Worm (Caenorhabditis elegans) whole organism, midembryonic: ENCODE results near the gene air-1.

Experiments
- T22C8.4 ChIP-seq: fragments of 200-800 bp; sonication (Bioruptor generic); IDR thresholded peaks from 2 replicates; pipeline ENCODE4 v1.3.6; 2022; ENCODE audit warnings: missing genetic modification characterization, missing compliant biosample characterization
- cog-1 ChIP-seq: sonication (generic microtip); optimal IDR thresholded peaks from 2 replicates; lab custom pipeline; 2016; ENCODE audit warnings: missing genetic modification characterization, missing compliant biosample characterization
- flt-1 ChIP-seq: fragments of 200-800 bp; sonication (Bioruptor generic); IDR thresholded peaks from 2 replicates; pipeline ENCODE4 v1.3.6; 2022; ENCODE audit warnings: missing genetic modification characterization, missing compliant biosample characterization
- klf-2 ChIP-seq: fragments of 200-800 bp; sonication (Bioruptor generic); conservative IDR thresholded peaks from 2 replicates; pipeline ENCODE4 v1.3.6; 2022; ENCODE audit warnings: missing genetic modification reagents, missing genetic modification characterization, missing compliant biosample characterization
- med-1 ChIP-seq: sonication (generic microtip); optimal IDR thresholded peaks from 2 replicates; lab custom pipeline; 2017; ENCODE audit warnings: missing genetic modification characterization, mild to moderate bottlenecking, missing compliant biosample characterization, antibody characterized with exemption, missing genetic modification reagents; ENCODE audit not compliant: insufficient read depth
- ref-1 ChIP-seq: fragments of 200-800 bp; sonication (Bioruptor generic); conservative IDR thresholded peaks from 2 replicates; pipeline ENCODE4 v1.3.6; 2022; ENCODE audit warnings: missing genetic modification reagents, missing genetic modification characterization, missing compliant biosample characterization
- tab-1 ChIP-seq: fragments of 200-800 bp; sonication (Bioruptor generic); IDR thresholded peaks from 2 replicates; pipeline ENCODE4 v1.3.6; 2022; ENCODE audit warnings: missing genetic modification characterization, missing compliant biosample characterization
- ztf-23 ChIP-seq: fragments of 200-800 bp; sonication (Bioruptor generic); IDR thresholded peaks from 2 replicates; pipeline ENCODE4 v1.3.6; 2022; ENCODE audit warnings: missing genetic modification reagents, missing genetic modification characterization, missing compliant biosample characterization
- ztf-29 ChIP-seq: fragments of 200-800 bp; sonication (Bioruptor generic); IDR thresholded peaks from 2 replicates; pipeline ENCODE4 v1.3.6; 2022; ENCODE audit warnings: missing genetic modification reagents, missing genetic modification characterization, missing compliant biosample characterization

The air-1 gene

ce11 chrV:8190430-8190829 is 30.9 kb upstream of the air-1 start, which contains the start of gene F20D6.1:
TSS of gene F20D6.1 (plus strand) at chrV:8190730.
- TF ChIP-seq tab-1 (GFP tag; lab: Robert Waterston, UW) (no peak), klf-2 (GFP tag; lab: Robert Waterston, UW) (no peak)

- TF ChIP-seq klf-2 (GFP tag; lab: Robert Waterston, UW) (no peak), med-1 (GFP tag; lab: Kevin White, UChicago) (no peak), tab-1 (GFP tag; lab: Robert Waterston, UW) (no peak), ref-1 (no peak), ztf-23 (no peak), ztf-29 (no peak), T22C8.4 (GFP tag; lab: Robert Waterston, UW) (no peak), flt-1 (no peak), cog-1 (no peak)
Measured at ce11 chrV:8195889-8196418, 25.3 kb upstream of the air-1 start, which contains the start of gene F20D6.10. TSS of gene F20D6.10 (minus strand) at chrV:8195939.

ce11 chrV:8196993-8197392 is 24.3 kb upstream of the air-1 start:
- TF ChIP-seq med-1 (GFP tag; lab: Kevin White, UChicago) (no peak), ztf-23 (no peak), flt-1 (no peak), cog-1 (no peak), ref-1 (no peak), T22C8.4 (GFP tag; lab: Robert Waterston, UW) (no peak), tab-1 (GFP tag; lab: Robert Waterston, UW) (no peak), klf-2 (GFP tag; lab: Robert Waterston, UW) (no peak)

ce11 chrV:8198994-8199393 is 22.3 kb upstream of the air-1 start, which contains the start of gene F20D6.11:
TSS of gene F20D6.11 (minus strand) at chrV:8199094.
- TF ChIP-seq cog-1, result no peak
- no peak for TF ChIP-seq flt-1
- TF ChIP-seq klf-2 (GFP tag; lab: Robert Waterston, UW), result no peak
- TF ChIP-seq ztf-23, result no peak
- no peak for TF ChIP-seq ztf-29

- TF ChIP-seq T22C8.4 (GFP tag; lab: Robert Waterston, UW), result no peak
- TF ChIP-seq klf-2 (GFP tag; lab: Robert Waterston, UW), result no peak
- TF ChIP-seq tab-1 (GFP tag; lab: Robert Waterston, UW), result no peak
- no peak for TF ChIP-seq ref-1
- TF ChIP-seq med-1 (GFP tag; lab: Kevin White, UChicago), result no peak
- TF ChIP-seq flt-1, result no peak
- TF ChIP-seq cog-1, result no peak
- no peak for TF ChIP-seq ztf-29
- TF ChIP-seq ztf-23, result no peak
Measured at ce11 chrV:8201229-8201858, 19.9 kb upstream of the air-1 start, which contains the start of gene cri-2. TSS of gene cri-2 (plus strand) at chrV:8201808.

ce11 chrV:8203085-8203643 is 18.1 kb upstream of the air-1 start, which contains the start of gene cest-17:
TSS of gene cest-17 (plus strand) at chrV:8203332.
- TF ChIP-seq ref-1 (no peak), klf-2 (GFP tag; lab: Robert Waterston, UW) (no peak), tab-1 (GFP tag; lab: Robert Waterston, UW) (no peak), med-1 (GFP tag; lab: Kevin White, UChicago) (no peak), T22C8.4 (GFP tag; lab: Robert Waterston, UW) (no peak), ztf-23 (no peak), flt-1 (no peak), ztf-29 (no peak), cog-1 (no peak)

- TF ChIP-seq tab-1 (GFP tag; lab: Robert Waterston, UW) (no peak), ref-1 (no peak), T22C8.4 (GFP tag; lab: Robert Waterston, UW) (no peak)
Measured at ce11 chrV:8206931-8207330, 14.4 kb upstream of the air-1 start, which contains the start of gene timp-1. TSS of gene timp-1 (plus strand) at chrV:8207235.

- TF ChIP-seq klf-2 (GFP tag; lab: Robert Waterston, UW), result no peak
- TF ChIP-seq flt-1, result no peak
- no peak for TF ChIP-seq cog-1
- no peak for TF ChIP-seq ztf-29
- TF ChIP-seq T22C8.4 (GFP tag; lab: Robert Waterston, UW), result no peak
- TF ChIP-seq med-1 (GFP tag; lab: Kevin White, UChicago), result no peak
- no peak for TF ChIP-seq ref-1
- no peak for TF ChIP-seq tab-1 (GFP tag; lab: Robert Waterston, UW)
- TF ChIP-seq ztf-23, result no peak
Measured at ce11 chrV:8210527-8210926, 10.8 kb upstream of the air-1 start.

ce11 chrV:8211993-8212392 is 9.3 kb upstream of the air-1 start:
- TF ChIP-seq ztf-23 (no peak), klf-2 (GFP tag; lab: Robert Waterston, UW) (no peak), T22C8.4 (GFP tag; lab: Robert Waterston, UW) (no peak), ref-1 (no peak), ztf-29 (no peak), med-1 (GFP tag; lab: Kevin White, UChicago) (no peak), flt-1 (no peak), cog-1 (no peak)

- no peak for TF ChIP-seq ztf-23
- no peak for TF ChIP-seq ztf-29
- TF ChIP-seq med-1 (GFP tag; lab: Kevin White, UChicago), result no peak
- no peak for TF ChIP-seq klf-2 (GFP tag; lab: Robert Waterston, UW)
- no peak for TF ChIP-seq tab-1 (GFP tag; lab: Robert Waterston, UW)
- TF ChIP-seq T22C8.4 (GFP tag; lab: Robert Waterston, UW), result no peak
- TF ChIP-seq flt-1, result no peak
- no peak for TF ChIP-seq ref-1
- no peak for TF ChIP-seq cog-1
Measured at ce11 chrV:8212816-8213215, 8.5 kb upstream of the air-1 start.
